Worm (Caenorhabditis elegans): ENCODE measurements around the gene srh-154.

The srh-154 gene

ce11 chrV:17429262-17429661, 10.2 kb upstream of the srh-154 start:
- no peak for TF ChIP-seq hlh-6 (tag; optimal IDR thresholded peaks at IDR 0.05)
- TF ChIP-seq fkh-10 (GFP tag; optimal IDR thresholded peaks at IDR 0.05): no peak
- TF ChIP-seq C38D4.7 (GFP tag; optimal IDR thresholded peaks at IDR 0.05): no peak
- no peak for TF ChIP-seq sox-2 (GFP tag; IDR thresholded peaks at IDR 0.05)
- TF ChIP-seq F13H6.1 (tag; optimal IDR thresholded peaks at IDR 0.05): no peak
- no peak for TF ChIP-seq nfya-1 (tag; optimal IDR thresholded peaks at IDR 0.05)
- TF ChIP-seq tbx-2 (tag; optimal IDR thresholded peaks at IDR 0.05): no peak
- TF ChIP-seq unc-55 (GFP tag; optimal IDR thresholded peaks at IDR 0.05): no peak
- TF ChIP-seq unc-86 (tag; optimal IDR thresholded peaks at IDR 0.05): no peak
- no peak for TF ChIP-seq ahr-1 (tag; optimal IDR thresholded peaks at IDR 0.05)
- no peak for TF ChIP-seq ceh-34 (tag; optimal IDR thresholded peaks at IDR 0.05)
- TF ChIP-seq ceh-24 (tag; optimal IDR thresholded peaks at IDR 0.05): no peak

ce11 chrV:17430066-17430465, 9.4 kb upstream of the srh-154 start, which contains the start of gene T27C5.10:
TSS of gene T27C5.10 (minus strand) at chrV:17430166.
- TF ChIP-seq hlh-30 (tag; optimal IDR thresholded peaks at IDR 0.05; ENCODE audit: insufficient read depth) (no peak), ceh-2 (tag; optimal IDR thresholded peaks at IDR 0.05) (no peak), pax-1 (tag; optimal IDR thresholded peaks at IDR 0.05) (no peak)

- no peak for TF ChIP-seq lim-6 (tag; optimal IDR thresholded peaks at IDR 0.05)
- no peak for TF ChIP-seq C08G9.2 (tag; optimal IDR thresholded peaks at IDR 0.05)
- no peak for TF ChIP-seq ceh-22 (tag; optimal IDR thresholded peaks at IDR 0.05)
- TF ChIP-seq nhr-11 (tag; optimal IDR thresholded peaks at IDR 0.05): no peak
- TF ChIP-seq sox-2 (GFP tag; IDR thresholded peaks at IDR 0.05): no peak
- no peak for TF ChIP-seq K02D7.2 (tag; optimal IDR thresholded peaks at IDR 0.05)
- no peak for TF ChIP-seq ceh-31 (tag; optimal IDR thresholded peaks at IDR 0.05)
- no peak for TF ChIP-seq unc-3 (GFP tag; conservative IDR thresholded peaks at IDR 0.05)
- TF ChIP-seq unc-3 (tag; optimal IDR thresholded peaks at IDR 0.05): no peak
- TF ChIP-seq hlh-13 (GFP tag; optimal IDR thresholded peaks at IDR 0.05): no peak
- no peak for TF ChIP-seq unc-55 (GFP tag; optimal IDR thresholded peaks at IDR 0.05)
Observed at ce11 chrV:17430903-17431302, 8.6 kb upstream of the srh-154 start, which contains the start of gene srbc-27. TSS of gene srbc-27 (plus strand) at chrV:17431203.

DNA sequence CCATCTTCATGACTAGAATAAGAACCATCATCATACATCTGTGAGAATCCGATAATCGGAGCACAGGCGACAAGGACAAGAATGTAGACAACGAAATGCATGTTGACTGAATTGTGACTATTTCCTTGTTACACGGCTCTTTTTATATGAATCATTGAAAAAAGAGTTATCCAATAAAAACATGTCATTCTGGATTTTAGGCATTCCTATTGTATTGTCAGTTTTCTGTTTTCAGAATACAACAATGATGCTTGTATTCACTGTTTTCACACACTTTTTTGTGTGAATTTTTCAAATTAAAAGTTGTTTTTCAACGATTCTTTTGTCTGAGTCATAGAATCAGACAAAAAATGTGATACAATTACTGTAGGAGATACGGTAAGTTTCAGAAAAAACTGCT, 3.0 kb upstream of the srh-154 start, which contains the start of gene F20E11.18:
Gene F20E11.18, minus strand, starts transcription at position 101 of the 400 bp plus-strand sequence.
- TF ChIP-seq nhr-11 (tag; optimal IDR thresholded peaks at IDR 0.05) (no peak), ama-1 (optimal IDR thresholded peaks at IDR 0.05) (no peak), nhr-232 (tag; optimal IDR thresholded peaks at IDR 0.05) (no peak), ceh-48 (tag; optimal IDR thresholded peaks at IDR 0.05) (no peak), ztf-16 (tag; optimal IDR thresholded peaks at IDR 0.05) (no peak), mec-3 (tag; optimal IDR thresholded peaks at IDR 0.05; ENCODE audit: borderline replicate concordance) (no peak), madf-2 (tag; optimal IDR thresholded peaks at IDR 0.05) (no peak), ceh-19 (GFP tag; optimal IDR thresholded peaks at IDR 0.05) (no peak), hlh-6 (tag; optimal IDR thresholded peaks at IDR 0.05) (no peak), unc-86 (tag; optimal IDR thresholded peaks at IDR 0.05) (no peak), pax-1 (tag; optimal IDR thresholded peaks at IDR 0.05) (no peak)

DNA sequence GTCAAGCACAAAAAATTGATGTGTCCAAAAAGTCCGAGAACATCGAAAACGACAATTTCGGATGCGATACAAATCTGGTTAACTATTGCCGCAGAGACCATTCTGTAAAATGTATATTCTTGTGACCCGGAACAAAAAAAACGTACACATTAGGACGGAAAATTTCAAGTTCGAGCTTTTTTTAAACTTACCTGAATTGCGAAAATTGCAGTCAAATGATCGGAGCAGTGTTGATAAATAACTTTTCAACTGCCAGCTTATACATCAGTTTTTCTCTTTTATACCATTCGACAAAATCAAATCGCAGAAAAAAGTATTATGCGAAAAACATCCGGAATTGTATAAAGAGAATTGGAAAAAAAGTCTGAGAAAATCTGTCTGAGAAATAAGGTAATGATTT, 1.2 kb upstream of the srh-154 start, which contains the start of gene srsx-2:
Gene srsx-2, minus strand, starts transcription at position 101 of the 400 bp plus-strand sequence.
- TF ChIP-seq eyg-1 (tag; optimal IDR thresholded peaks at IDR 0.05) (no peak), pax-1 (tag; optimal IDR thresholded peaks at IDR 0.05) (no peak), nhr-11 (tag; optimal IDR thresholded peaks at IDR 0.05) (no peak), unc-3 (GFP tag; conservative IDR thresholded peaks at IDR 0.05) (no peak), unc-3 (tag; optimal IDR thresholded peaks at IDR 0.05) (no peak), ceh-19 (GFP tag; optimal IDR thresholded peaks at IDR 0.05) (no peak), fkh-10 (GFP tag; optimal IDR thresholded peaks at IDR 0.05) (no peak), zip-5 (tag; optimal IDR thresholded peaks at IDR 0.05) (no peak), ets-4 (tag; optimal IDR thresholded peaks at IDR 0.05) (no peak), pha-2 (tag; optimal IDR thresholded peaks at IDR 0.05) (no peak), ceh-24 (tag; optimal IDR thresholded peaks at IDR 0.05) (no peak), unc-55 (GFP tag; optimal IDR thresholded peaks at IDR 0.05) (no peak)

All from whole organism, late embryonic.